Fruit fly (Drosophila melanogaster) whole organism, prepupa: ENCODE data around the gene Dph1.
A peak's percentile ranks its signal among the peaks of the same experiment; 100 is the strongest.

Experiments used
- Blimp-1 ChIP-seq: fragments of 200-800 bp; sonication (Bioruptor generic); optimal IDR thresholded peaks from 3 replicates; lab custom pipeline; 2017; ENCODE audit warnings: missing biosample characterization, missing genetic modification characterization, mild to moderate bottlenecking, moderate library complexity, missing genetic modification reagents
- CG10631 ChIP-seq: fragments of 200-800 bp; sonication (Bioruptor generic); optimal IDR thresholded peaks from 2 replicates; lab custom pipeline; 2016; ENCODE audit warnings: missing biosample characterization, missing genetic modification characterization
- CG10669 ChIP-seq: fragments of 200-800 bp; sonication (Bioruptor generic); optimal IDR thresholded peaks from 3 replicates; lab custom pipeline; 2018; ENCODE audit warnings: missing biosample characterization, mild to moderate bottlenecking, missing genetic modification characterization, moderate library complexity
- CG11294 ChIP-seq: fragments of 200-800 bp; sonication (Bioruptor generic); IDR thresholded peaks from 2 replicates; pipeline ENCODE4 v1.3.6; 2022; ENCODE audit warnings: missing biosample characterization, missing genetic modification characterization
- CG11762 ChIP-seq: fragments of 200-800 bp; sonication (Bioruptor generic); optimal IDR thresholded peaks from 3 replicates; lab custom pipeline; 2016; ENCODE audit warnings: missing biosample characterization, missing genetic modification characterization; ENCODE audit not compliant: insufficient read depth
- CG11902 ChIP-seq: fragments of 200-800 bp; sonication (Bioruptor generic); optimal IDR thresholded peaks from 3 replicates; lab custom pipeline; 2016; ENCODE audit warnings: missing biosample characterization, missing genetic modification characterization
- CG15336 ChIP-seq: fragments of 200-800 bp; sonication (Bioruptor generic); IDR thresholded peaks from 2 replicates; pipeline ENCODE4 v1.3.6; 2022; ENCODE audit warnings: missing biosample characterization, missing genetic modification characterization
- CG1621 ChIP-seq: fragments of 200-800 bp; sonication (Bioruptor generic); optimal IDR thresholded peaks from 3 replicates; lab custom pipeline; 2018; ENCODE audit warnings: missing biosample characterization, mild to moderate bottlenecking, missing genetic modification characterization
- CG16779 ChIP-seq: fragments of 200-800 bp; sonication (Bioruptor generic); optimal IDR thresholded peaks from 3 replicates; lab custom pipeline; 2017; ENCODE audit warnings: missing biosample characterization, mild to moderate bottlenecking, missing genetic modification characterization
- CG3032 ChIP-seq: fragments of 200-800 bp; optimal IDR thresholded peaks from 2 replicates; lab custom pipeline; 2019; ENCODE audit warnings: missing biosample characterization, mild to moderate bottlenecking, missing genetic modification characterization, moderate library complexity
- CG31627 ChIP-seq: fragments of 200-800 bp; sonication (Bioruptor generic); optimal IDR thresholded peaks from 3 replicates; lab custom pipeline; 2016; ENCODE audit warnings: missing biosample characterization, missing genetic modification characterization
- CG32006 ChIP-seq: fragments of 200-800 bp; sonication (Bioruptor generic); optimal IDR thresholded peaks from 3 replicates; lab custom pipeline; 2017; ENCODE audit warnings: missing biosample characterization, mild to moderate bottlenecking, missing genetic modification characterization
- CG34406 ChIP-seq: fragments of 200-800 bp; sonication (Bioruptor generic); optimal IDR thresholded peaks from 3 replicates; lab custom pipeline; 2016; ENCODE audit warnings: missing biosample characterization, missing genetic modification characterization
- CG3919 ChIP-seq: fragments of 200-800 bp; sonication (Bioruptor generic); optimal IDR thresholded peaks from 3 replicates; lab custom pipeline; 2016; ENCODE audit warnings: missing biosample characterization, missing genetic modification characterization
- CG4318 ChIP-seq: fragments of 200-800 bp; sonication (Bioruptor generic); optimal IDR thresholded peaks from 3 replicates; lab custom pipeline; 2017; ENCODE audit warnings: missing biosample characterization, mild to moderate bottlenecking, missing genetic modification characterization
- CG6163 ChIP-seq: fragments of 200-800 bp; sonication (Bioruptor generic); IDR thresholded peaks from 3 replicates; pipeline ENCODE4 v1.3.6; 2022; ENCODE audit warnings: missing biosample characterization, missing genetic modification characterization
- CG6276 ChIP-seq: fragments of 200-800 bp; sonication (Bioruptor generic); optimal IDR thresholded peaks from 2 replicates; lab custom pipeline; 2017; ENCODE audit warnings: missing biosample characterization, mild to moderate bottlenecking, missing genetic modification characterization
- CG7368 ChIP-seq: fragments of 200-800 bp; sonication (Bioruptor generic); optimal IDR thresholded peaks from 3 replicates; lab custom pipeline; 2016; ENCODE audit warnings: missing biosample characterization, missing genetic modification characterization
- CG8119 ChIP-seq: fragments of 200-800 bp; sonication (Bioruptor generic); IDR thresholded peaks from 3 replicates; pipeline ENCODE4 v1.3.6; 2022; ENCODE audit warnings: missing biosample characterization, missing genetic modification characterization
- CG8319 ChIP-seq: fragments of 200-800 bp; sonication (Bioruptor generic); optimal IDR thresholded peaks from 3 replicates; lab custom pipeline; 2016; ENCODE audit warnings: missing biosample characterization, missing genetic modification characterization
- CG8632 ChIP-seq: fragments of 200-800 bp; sonication (Bioruptor generic); optimal IDR thresholded peaks from 3 replicates; lab custom pipeline; 2016; ENCODE audit warnings: missing biosample characterization, missing genetic modification characterization
- CG9139 ChIP-seq: fragments of 200-800 bp; sonication (Bioruptor generic); optimal IDR thresholded peaks from 3 replicates; lab custom pipeline; 2017; ENCODE audit warnings: missing biosample characterization, mild to moderate bottlenecking, missing genetic modification characterization
- Eip75B ChIP-seq: fragments of 200-800 bp; sonication (Bioruptor generic); optimal IDR thresholded peaks from 3 replicates; lab custom pipeline; 2016; ENCODE audit warnings: missing biosample characterization, missing genetic modification characterization
- Eip78C ChIP-seq: fragments of 200-800 bp; sonication (Bioruptor generic); peaks from one replicate; lab custom pipeline; 2016; ENCODE audit warnings: missing biosample characterization, missing genetic modification characterization
- Eip93F ChIP-seq: fragments of 200-800 bp; sonication (Bioruptor generic); optimal IDR thresholded peaks from 2 replicates; lab custom pipeline; 2016; ENCODE audit warnings: missing biosample characterization, mild to moderate bottlenecking, missing genetic modification characterization
- Ets21C ChIP-seq: fragments of 200-800 bp; sonication (Bioruptor generic); optimal IDR thresholded peaks from 3 replicates; lab custom pipeline; 2016; ENCODE audit warnings: missing biosample characterization, missing genetic modification characterization
- Ets96B ChIP-seq: fragments of 200-800 bp; optimal IDR thresholded peaks from 2 replicates; lab custom pipeline; 2019; ENCODE audit warnings: missing biosample characterization, mild to moderate bottlenecking, missing genetic modification characterization, moderate library complexity
- Gug ChIP-seq: fragments of 200-800 bp; sonication (Bioruptor generic); IDR thresholded peaks from 2 replicates; pipeline ENCODE4 v1.3.6; 2022; ENCODE audit warnings: missing biosample characterization, missing genetic modification characterization
- Hr39 ChIP-seq: fragments of 200-800 bp; sonication (Bioruptor generic); optimal IDR thresholded peaks from 2 replicates; lab custom pipeline; 2016; ENCODE audit warnings: missing biosample characterization, missing genetic modification characterization
- Hr4 ChIP-seq: fragments of 200-800 bp; sonication (Bioruptor generic); optimal IDR thresholded peaks from 3 replicates; lab custom pipeline; 2016; ENCODE audit warnings: missing biosample characterization, missing genetic modification characterization
- Lpt ChIP-seq: fragments of 200-800 bp; sonication (Bioruptor generic); optimal IDR thresholded peaks from 3 replicates; lab custom pipeline; 2016; ENCODE audit warnings: missing biosample characterization, missing genetic modification characterization
- OdsH ChIP-seq: fragments of 200-800 bp; sonication (Bioruptor generic); optimal IDR thresholded peaks from 3 replicates; lab custom pipeline; 2016; ENCODE audit warnings: missing biosample characterization, missing genetic modification characterization
- Smox ChIP-seq: fragments of 200-800 bp; sonication (Bioruptor generic); optimal IDR thresholded peaks from 3 replicates; lab custom pipeline; 2016; ENCODE audit warnings: missing biosample characterization, missing genetic modification characterization
- Sox14 ChIP-seq: fragments of 200-800 bp; sonication (Bioruptor generic); optimal IDR thresholded peaks from 3 replicates; lab custom pipeline; 2016; ENCODE audit warnings: missing biosample characterization, missing genetic modification characterization
- Sox15 ChIP-seq: fragments of 200-800 bp; sonication (Bioruptor generic); optimal IDR thresholded peaks from 3 replicates; lab custom pipeline; 2016; ENCODE audit warnings: missing biosample characterization, missing genetic modification characterization
- achi ChIP-seq: fragments of 200-800 bp; sonication (Bioruptor generic); optimal IDR thresholded peaks from 3 replicates; lab custom pipeline; 2016; ENCODE audit warnings: missing biosample characterization, missing genetic modification characterization
- cyc ChIP-seq: fragments of 200-800 bp; sonication (Bioruptor generic); optimal IDR thresholded peaks from 3 replicates; lab custom pipeline; 2016; ENCODE audit warnings: missing biosample characterization, missing genetic modification characterization
- dac ChIP-seq: fragments of 200-800 bp; sonication (Bioruptor generic); optimal IDR thresholded peaks from 2 replicates; lab custom pipeline; 2017; ENCODE audit warnings: missing biosample characterization, mild to moderate bottlenecking, missing genetic modification characterization
- dsx ChIP-seq: fragments of 200-800 bp; optimal IDR thresholded peaks from 3 replicates; lab custom pipeline; 2019; ENCODE audit warnings: missing biosample characterization, mild to moderate bottlenecking, missing genetic modification characterization, moderate library complexity; ENCODE audit not compliant: poor library complexity, severe bottlenecking
- esn ChIP-seq: fragments of 200-800 bp; sonication (Bioruptor generic); optimal IDR thresholded peaks from 2 replicates; lab custom pipeline; 2016; ENCODE audit warnings: missing biosample characterization, mild to moderate bottlenecking, missing genetic modification characterization, moderate library complexity
- fd59A ChIP-seq: fragments of 200-800 bp; sonication (Bioruptor generic); optimal IDR thresholded peaks from 2 replicates; lab custom pipeline; 2017; ENCODE audit warnings: missing biosample characterization, mild to moderate bottlenecking, missing genetic modification characterization, missing genetic modification reagents
- fd85E ChIP-seq: fragments of 200-800 bp; sonication (Bioruptor generic); optimal IDR thresholded peaks from 3 replicates; lab custom pipeline; 2016; ENCODE audit warnings: missing biosample characterization, missing genetic modification characterization
- fkh ChIP-seq: fragments of 200-800 bp; sonication (Bioruptor generic); optimal IDR thresholded peaks from 3 replicates; lab custom pipeline; 2017; ENCODE audit warnings: missing biosample characterization, mild to moderate bottlenecking, missing genetic modification characterization, moderate library complexity
- net ChIP-seq: fragments of 200-800 bp; sonication (Bioruptor generic); optimal IDR thresholded peaks from 3 replicates; lab custom pipeline; 2016; ENCODE audit warnings: missing biosample characterization, missing genetic modification characterization
- pdm3 ChIP-seq: fragments of 200-800 bp; sonication (Bioruptor generic); optimal IDR thresholded peaks from 3 replicates; lab custom pipeline; 2016; ENCODE audit warnings: missing biosample characterization, missing genetic modification characterization
- spab ChIP-seq: fragments of 200-800 bp; sonication (Bioruptor generic); optimal IDR thresholded peaks from 2 replicates; lab custom pipeline; 2017; ENCODE audit warnings: missing biosample characterization, mild to moderate bottlenecking, missing genetic modification characterization, missing genetic modification reagents
- ss ChIP-seq, 2 experiments: fragments of 200-800 bp; sonication (Bioruptor generic); optimal IDR thresholded peaks; 2 replicates in 1 of 2; 3 replicates in 1 of 2; lab custom pipeline; 2017 to 2018; ENCODE audit warnings: mild to moderate bottlenecking in 2 of 2, missing biosample characterization in 2 of 2, missing genetic modification characterization in 2 of 2, moderate library complexity in 1 of 2
- svp ChIP-seq: fragments of 200-800 bp; sonication (Bioruptor generic); peaks from one replicate; lab custom pipeline; 2016; ENCODE audit warnings: missing biosample characterization, missing genetic modification characterization
- topi ChIP-seq: fragments of 200-800 bp; sonication (Bioruptor generic); optimal IDR thresholded peaks from 3 replicates; lab custom pipeline; 2016; ENCODE audit warnings: missing biosample characterization, missing genetic modification characterization

Gene Dph1

DNA sequence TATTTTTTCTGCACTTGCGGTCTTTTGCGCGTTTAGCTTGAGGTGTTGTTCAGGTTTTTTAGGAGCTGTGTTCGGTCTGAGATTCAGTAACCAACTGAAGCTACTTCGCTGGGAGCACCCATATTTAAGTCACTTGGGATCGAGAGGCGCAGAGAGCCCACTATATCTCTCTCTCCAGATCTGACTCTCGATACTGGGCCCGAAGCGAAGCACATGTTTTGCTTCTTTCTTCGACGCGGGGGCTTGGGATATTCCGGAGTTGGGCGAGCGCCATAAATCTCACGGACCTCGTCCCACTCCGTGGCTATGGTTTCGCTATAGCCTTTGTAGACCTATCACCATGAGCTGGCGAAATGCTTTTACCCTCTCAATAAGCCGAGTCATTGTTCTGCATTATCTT is 18.4 kb upstream of the Dph1 start, which contains the start of gene CG14132 (continued):
- TF ChIP-seq fd85E (GFP tag; lab: Kevin White, UChicago) (no peak), Eip78C (GFP tag; lab: Kevin White, UChicago) (peak; percentile 31), CG8632 (GFP tag; lab: Kevin White, UChicago) (no peak), svp (GFP tag; lab: Kevin White, UChicago) (no peak), CG6163 (GFP tag; lab: Robert Waterston, UW) (no peak), CG11902 (GFP tag; lab: Kevin White, UChicago) (no peak), Lpt (GFP tag; lab: Kevin White, UChicago) (no peak), cyc (GFP tag; lab: Kevin White, UChicago) (no peak), Hr4 (no peak), Eip75B (GFP tag; lab: Kevin White, UChicago) (peak; percentile 2), achi (GFP tag; lab: Kevin White, UChicago) (no peak), CG3919 (GFP tag; lab: Kevin White, UChicago) (peak; percentile 22), CG8119 (GFP tag; lab: Robert Waterston, UW) (0 out of 3 replicates have a peak, but pooled peaks have one; percentile 31), Smox (GFP tag; lab: Kevin White, UChicago) (no peak), CG8319 (no peak), CG10631 (GFP tag; lab: Kevin White, UChicago) (no peak), CG16779 (tag; lab: Kevin White, UChicago) (no peak), pdm3 (GFP tag; lab: Kevin White, UChicago) (no peak), net (peak; percentile 0), CG7368 (no peak), Blimp-1 (GFP tag; lab: Kevin White, UChicago) (no peak), CG11294 (no peak), Sox15 (no peak), Ets21C (GFP tag; lab: Kevin White, UChicago) (no peak), CG34406 (GFP tag; lab: Kevin White, UChicago) (no peak), Ets96B (no peak), topi (GFP tag; lab: Kevin White, UChicago) (no peak), Hr39 (no peak)

DNA sequence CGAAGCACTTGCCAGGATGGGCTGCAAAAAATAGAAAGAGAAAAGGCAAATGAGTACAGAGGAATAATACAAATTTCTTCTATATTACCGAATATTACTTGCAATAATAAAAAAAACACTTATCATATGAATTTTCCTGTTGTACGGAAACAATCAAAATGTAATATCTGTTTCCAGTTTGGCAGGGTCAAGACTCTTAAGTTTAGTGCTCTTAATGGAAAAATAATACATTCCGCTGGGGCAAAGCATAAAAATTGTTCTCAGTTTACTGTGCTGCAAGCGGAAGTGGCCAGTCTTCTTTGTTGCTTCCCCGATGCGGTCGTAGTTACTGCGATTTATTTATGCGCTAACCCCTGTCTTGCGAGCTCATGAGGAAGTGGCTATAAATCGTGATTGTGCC is 16.1 kb upstream of the Dph1 start:
- TF ChIP-seq Lpt (GFP tag; lab: Kevin White, UChicago) = no peak
- TF ChIP-seq spab (GFP tag; lab: Kevin White, UChicago) = peak; percentile 32
- peak; percentile 29 for TF ChIP-seq CG10631 (GFP tag; lab: Kevin White, UChicago)
- TF ChIP-seq Eip93F = no peak
- TF ChIP-seq ss (GFP tag; optimal IDR thresholded peaks at IDR 0.05; lab: Kevin White, UChicago) = peak; percentile 6 to 45
- no peak for TF ChIP-seq cyc (GFP tag; lab: Kevin White, UChicago)
- TF ChIP-seq OdsH (GFP tag; lab: Kevin White, UChicago) = peak; percentile 16
- TF ChIP-seq CG32006 (GFP tag; lab: Kevin White, UChicago) = no peak
- TF ChIP-seq net = no peak
- no peak for TF ChIP-seq pdm3 (GFP tag; lab: Kevin White, UChicago)
- no peak for TF ChIP-seq Hr39
- TF ChIP-seq Sox15 = no peak
- TF ChIP-seq Ets96B = no peak
- TF ChIP-seq CG3032 (tag; lab: Kevin White, UChicago) = peak; percentile 9
- no peak for TF ChIP-seq CG11762 (GFP tag; lab: Kevin White, UChicago)
- TF ChIP-seq dsx (GFP tag; lab: Kevin White, UChicago) = peak; percentile 59
- no peak for TF ChIP-seq fd59A (GFP tag; lab: Kevin White, UChicago)
- no peak for TF ChIP-seq Sox14
- no peak for TF ChIP-seq CG4318 (GFP tag; lab: Kevin White, UChicago)
- TF ChIP-seq CG7368 = no peak
- TF ChIP-seq Ets21C (GFP tag; lab: Kevin White, UChicago) = no peak
- TF ChIP-seq Smox (GFP tag; lab: Kevin White, UChicago) = no peak
- no peak for TF ChIP-seq CG11294
- TF ChIP-seq CG16779 (tag; lab: Kevin White, UChicago) = no peak
- TF ChIP-seq CG9139 (GFP tag; lab: Kevin White, UChicago) = peak; percentile 18
- peak; percentile 91 for TF ChIP-seq Eip78C (GFP tag; lab: Kevin White, UChicago)
- TF ChIP-seq esn = no peak
- no peak for TF ChIP-seq CG31627 (GFP tag; lab: Kevin White, UChicago)
- no peak for TF ChIP-seq Eip75B (GFP tag; lab: Kevin White, UChicago)
- no peak for TF ChIP-seq CG1621 (tag; lab: Kevin White, UChicago)
- TF ChIP-seq Gug (GFP tag; lab: Robert Waterston, UW) = no peak
- TF ChIP-seq CG6163 (GFP tag; lab: Robert Waterston, UW) = 0 out of 3 replicates have a peak, but pooled peaks have one; percentile 35
- no peak for TF ChIP-seq CG6276 (GFP tag; lab: Kevin White, UChicago)
- no peak for TF ChIP-seq dac (GFP tag; lab: Kevin White, UChicago)
- peak; percentile 43 for TF ChIP-seq CG10669
- TF ChIP-seq fkh = no peak
- TF ChIP-seq CG3919 (GFP tag; lab: Kevin White, UChicago) = peak; percentile 46
- no peak for TF ChIP-seq CG15336
